Fruit fly (Drosophila melanogaster) whole organism, embryonic: ENCODE data around the gene CG34176.

ENCODE experiments used
- Bdp1 ChIP-seq: fragments of 200-800 bp; sonication (Bioruptor generic); optimal IDR thresholded peaks from 3 replicates; lab custom pipeline; 2016; ENCODE audit warnings: missing biosample characterization, missing genetic modification characterization
- Bgb ChIP-seq: fragments of 200-800 bp; sonication (Bioruptor generic); IDR thresholded peaks from 2 replicates; pipeline ENCODE4 v1.3.6; 2022; ENCODE audit warnings: missing biosample characterization, missing genetic modification characterization; ENCODE audit not compliant: partially characterized antibody
- CG10565 ChIP-seq: fragments of 200-800 bp; sonication (Bioruptor generic); optimal IDR thresholded peaks from 3 replicates; lab custom pipeline; 2016; ENCODE audit warnings: missing biosample characterization, mild to moderate bottlenecking, missing genetic modification characterization
- CG10959 ChIP-seq: fragments of 200-800 bp; sonication (Bioruptor generic); IDR thresholded peaks from 2 replicates; pipeline ENCODE4 v1.3.6; 2022; ENCODE audit warnings: missing biosample characterization, missing genetic modification characterization
- CG11093 ChIP-seq: fragments of 200-800 bp; sonication (Bioruptor generic); IDR thresholded peaks from 3 replicates; pipeline ENCODE4 v1.3.6; 2022; ENCODE audit warnings: missing biosample characterization, missing genetic modification characterization
- CG11247 ChIP-seq: fragments of 200-800 bp; sonication (Bioruptor generic); IDR thresholded peaks from 2 replicates; pipeline ENCODE4 v1.3.6; 2022; ENCODE audit warnings: missing biosample characterization, missing genetic modification characterization
- CG11504 ChIP-seq: fragments of 200-800 bp; sonication (Bioruptor generic); optimal IDR thresholded peaks from 3 replicates; lab custom pipeline; 2019; ENCODE audit warnings: missing biosample characterization, mild to moderate bottlenecking, missing genetic modification characterization, moderate library complexity
- CG11695 ChIP-seq: fragments of 200-800 bp; sonication (Bioruptor generic); IDR thresholded peaks from 3 replicates; pipeline ENCODE4 v1.3.6; 2022; ENCODE audit warnings: missing biosample characterization, missing genetic modification characterization
- CG11723 ChIP-seq: fragments of 200-800 bp; sonication (Bioruptor generic); optimal IDR thresholded peaks from 2 replicates; lab custom pipeline; 2017; ENCODE audit warnings: missing biosample characterization, mild to moderate bottlenecking, missing genetic modification characterization
- CG13624 ChIP-seq: fragments of 200-800 bp; sonication (Bioruptor generic); optimal IDR thresholded peaks from 2 replicates; lab custom pipeline; 2016; ENCODE audit warnings: missing biosample characterization, missing genetic modification characterization
- CG17612 ChIP-seq: fragments of 200-800 bp; sonication (Bioruptor generic); IDR thresholded peaks from 2 replicates; pipeline ENCODE4 v1.3.6; 2022; ENCODE audit warnings: missing biosample characterization, missing genetic modification characterization
- CG18599 ChIP-seq: fragments of 200-800 bp; sonication (Bioruptor generic); optimal IDR thresholded peaks from 3 replicates; lab custom pipeline; 2017; ENCODE audit warnings: missing biosample characterization, missing genetic modification characterization, mild to moderate bottlenecking, moderate library complexity, missing genetic modification reagents
- CG31224 ChIP-seq: fragments of 200-800 bp; sonication (Bioruptor generic); IDR thresholded peaks from 2 replicates; pipeline ENCODE4 v1.3.6; 2022; ENCODE audit warnings: missing biosample characterization, missing genetic modification characterization
- CG4360 ChIP-seq: fragments of 200-800 bp; sonication (Bioruptor generic); IDR thresholded peaks from 2 replicates; pipeline ENCODE4 v1.3.6; 2022; ENCODE audit warnings: missing biosample characterization, missing genetic modification characterization
- CG4617 ChIP-seq: fragments of 200-800 bp; sonication (Bioruptor generic); optimal IDR thresholded peaks from 3 replicates; lab custom pipeline; 2016; ENCODE audit warnings: missing biosample characterization, missing genetic modification characterization, borderline replicate concordance
- CG6254 ChIP-seq: fragments of 200-800 bp; sonication (Bioruptor generic); optimal IDR thresholded peaks from 3 replicates; lab custom pipeline; 2017; ENCODE audit warnings: mild to moderate bottlenecking, missing biosample characterization, missing genetic modification reagents, missing genetic modification characterization
- CG6689 ChIP-seq: fragments of 200-800 bp; sonication (Bioruptor generic); IDR thresholded peaks from 2 replicates; pipeline ENCODE4 v1.3.6; 2022; ENCODE audit warnings: missing biosample characterization, missing genetic modification characterization
- CG6765 ChIP-seq: fragments of 200-800 bp; sonication (Bioruptor generic); optimal IDR thresholded peaks from 3 replicates; lab custom pipeline; 2017; ENCODE audit warnings: missing biosample characterization, mild to moderate bottlenecking, missing genetic modification characterization
- CG9215 ChIP-seq: fragments of 200-800 bp; sonication (Bioruptor generic); IDR thresholded peaks from 2 replicates; pipeline ENCODE4 v1.3.6; 2022; ENCODE audit warnings: missing biosample characterization, missing genetic modification characterization
- CkIIα-i1 ChIP-seq: fragments of 200-800 bp; sonication (Bioruptor generic); IDR thresholded peaks from 2 replicates; pipeline ENCODE4 v1.3.6; 2022; ENCODE audit warnings: missing biosample characterization, missing genetic modification characterization
- Fer3 ChIP-seq: fragments of 200-800 bp; sonication (Bioruptor generic); optimal IDR thresholded peaks from 2 replicates; lab custom pipeline; 2018; ENCODE audit warnings: missing biosample characterization, mild to moderate bottlenecking, missing genetic modification characterization, moderate library complexity
- HHEX ChIP-seq: fragments of 200-800 bp; sonication (Bioruptor generic); optimal IDR thresholded peaks from 3 replicates; lab custom pipeline; 2017; ENCODE audit warnings: missing biosample characterization, mild to moderate bottlenecking, missing genetic modification characterization, missing genetic modification reagents
- Hmr ChIP-seq: fragments of 200-800 bp; sonication (Bioruptor generic); optimal IDR thresholded peaks from 3 replicates; lab custom pipeline; 2017; ENCODE audit warnings: mild to moderate bottlenecking, missing biosample characterization, missing genetic modification reagents, missing genetic modification characterization
- Kr ChIP-seq: fragments of 200-800 bp; sonication (Bioruptor generic); optimal IDR thresholded peaks from 2 replicates; lab custom pipeline; 2017; ENCODE audit warnings: missing biosample characterization, mild to moderate bottlenecking, missing genetic modification characterization
- Lhr ChIP-seq: fragments of 200-800 bp; sonication (Bioruptor generic); optimal IDR thresholded peaks from 3 replicates; lab custom pipeline; 2017; ENCODE audit warnings: mild to moderate bottlenecking, missing biosample characterization, missing genetic modification reagents, missing genetic modification characterization
- MBD-R2 ChIP-seq: fragments of 200-800 bp; sonication (Bioruptor generic); IDR thresholded peaks from 2 replicates; pipeline ENCODE4 v1.3.6; 2022; ENCODE audit warnings: missing biosample characterization, missing genetic modification characterization
- Meics ChIP-seq: fragments of 200-800 bp; sonication (Bioruptor generic); optimal IDR thresholded peaks from 2 replicates; lab custom pipeline; 2017; ENCODE audit warnings: missing biosample characterization, mild to moderate bottlenecking, missing genetic modification characterization
- NFAT ChIP-seq: fragments of 200-800 bp; sonication (Bioruptor generic); IDR thresholded peaks from 2 replicates; pipeline ENCODE4 v1.3.6; 2022; ENCODE audit warnings: missing biosample characterization, missing genetic modification characterization
- Opbp ChIP-seq: fragments of 200-800 bp; sonication (Bioruptor generic); IDR thresholded peaks from 3 replicates; pipeline ENCODE4 v1.3.6; 2022; ENCODE audit warnings: missing biosample characterization, missing genetic modification characterization; ENCODE audit not compliant: partially characterized antibody
- Ptx1 ChIP-seq: fragments of 200-800 bp; sonication (Bioruptor generic); IDR thresholded peaks from 2 replicates; pipeline ENCODE4 v1.3.6; 2022; ENCODE audit warnings: missing biosample characterization, missing genetic modification characterization
- Rfx ChIP-seq: fragments of 200-800 bp; sonication (Bioruptor generic); IDR thresholded peaks from 2 replicates; pipeline ENCODE4 v1.3.6; 2022; ENCODE audit warnings: missing biosample characterization, missing genetic modification characterization
- Scr ChIP-seq: fragments of 200-800 bp; sonication (Bioruptor generic); IDR thresholded peaks from 2 replicates; pipeline ENCODE4 v1.3.6; 2022; ENCODE audit warnings: missing biosample characterization, missing genetic modification characterization; ENCODE audit not compliant: partially characterized antibody
- Sin3A ChIP-seq: fragments of >200 bp; optimal IDR thresholded peaks from 2 replicates; lab custom pipeline; 2018
- Sry-β ChIP-seq: fragments of 200-800 bp; sonication (Bioruptor generic); optimal IDR thresholded peaks from 2 replicates; lab custom pipeline; 2018; ENCODE audit warnings: missing biosample characterization, mild to moderate bottlenecking, missing genetic modification characterization, moderate library complexity
- Trl ChIP-seq, 3 experiments: fragments of >200 bp in 2 of 3; fragments of 200-800 bp in 1 of 3; sonication (Bioruptor generic) in 1 of 3; optimal IDR thresholded peaks; 2 replicates in 1 of 3; 3 replicates in 2 of 3; lab custom pipeline; 2016 to 2017; ENCODE audit warnings: missing biosample characterization in 1 of 3, missing genetic modification characterization in 1 of 3
- cwo ChIP-seq: fragments of 200-800 bp; sonication (Bioruptor generic); optimal IDR thresholded peaks from 3 replicates; lab custom pipeline; 2017; ENCODE audit warnings: missing biosample characterization, missing genetic modification characterization, mild to moderate bottlenecking, moderate library complexity, missing genetic modification reagents
- danr ChIP-seq: fragments of 200-800 bp; sonication (Bioruptor generic); IDR thresholded peaks from 2 replicates; pipeline ENCODE4 v1.3.6; 2022; ENCODE audit warnings: missing biosample characterization, missing genetic modification characterization
- hbn ChIP-seq: fragments of 200-800 bp; sonication (Bioruptor generic); IDR thresholded peaks from 2 replicates; pipeline ENCODE4 v1.3.6; 2022; ENCODE audit warnings: missing biosample characterization, missing genetic modification characterization; ENCODE audit not compliant: partially characterized antibody
- her ChIP-seq: fragments of 200-800 bp; sonication (Bioruptor generic); optimal IDR thresholded peaks from 2 replicates; lab custom pipeline; 2016; ENCODE audit warnings: missing biosample characterization, missing genetic modification characterization
- hth ChIP-seq: fragments of >200 bp; optimal IDR thresholded peaks from 2 replicates; lab custom pipeline; 2017; ENCODE audit warnings: inconsistent platforms
- jigr1 ChIP-seq: fragments of 200-800 bp; sonication (Bioruptor generic); IDR thresholded peaks from 3 replicates; pipeline ENCODE4 v1.3.6; 2022; ENCODE audit warnings: missing biosample characterization, missing genetic modification characterization
- knrl ChIP-seq: fragments of 200-800 bp; sonication (Bioruptor generic); IDR thresholded peaks from 3 replicates; pipeline ENCODE4 v1.3.6; 2022; ENCODE audit warnings: missing biosample characterization, missing genetic modification characterization; ENCODE audit not compliant: partially characterized antibody
- lab ChIP-seq: fragments of 200-800 bp; sonication (Bioruptor generic); optimal IDR thresholded peaks from 3 replicates; lab custom pipeline; 2017; ENCODE audit warnings: missing biosample characterization, missing genetic modification characterization, mild to moderate bottlenecking, moderate library complexity, missing genetic modification reagents
- lola ChIP-seq, 3 experiments: fragments of >200 bp in 2 of 3; fragments of 200-800 bp in 1 of 3; sonication (Bioruptor generic) in 1 of 3; optimal IDR thresholded peaks; 2 replicates each; lab custom pipeline; 2017 to 2019; ENCODE audit warnings: missing biosample characterization in 3 of 3, missing genetic modification characterization in 3 of 3, mild to moderate bottlenecking in 1 of 3, moderate library complexity in 1 of 3
- pfk ChIP-seq: fragments of 200-800 bp; sonication (Bioruptor generic); optimal IDR thresholded peaks from 2 replicates; lab custom pipeline; 2018; ENCODE audit warnings: missing biosample characterization, mild to moderate bottlenecking, missing genetic modification characterization, moderate library complexity
- sd ChIP-seq: fragments of 200-800 bp; sonication (Bioruptor generic); optimal IDR thresholded peaks from 3 replicates; lab custom pipeline; 2018; ENCODE audit warnings: missing biosample characterization, mild to moderate bottlenecking, missing genetic modification characterization, moderate library complexity
- seq ChIP-seq: fragments of 200-800 bp; sonication (Bioruptor generic); IDR thresholded peaks from 2 replicates; pipeline ENCODE4 v1.3.6; 2022; ENCODE audit warnings: missing biosample characterization, missing genetic modification characterization
- slou ChIP-seq: fragments of 200-800 bp; sonication (Bioruptor generic); optimal IDR thresholded peaks from 3 replicates; lab custom pipeline; 2016; ENCODE audit warnings: missing biosample characterization, missing genetic modification characterization
- tgo ChIP-seq: fragments of 200-800 bp; sonication (Bioruptor generic); IDR thresholded peaks from 3 replicates; pipeline ENCODE4 v1.3.6; 2022; ENCODE audit warnings: missing biosample characterization, missing genetic modification characterization
- tup ChIP-seq: fragments of 200-800 bp; sonication (Bioruptor generic); optimal IDR thresholded peaks from 2 replicates; lab custom pipeline; 2016; ENCODE audit warnings: missing biosample characterization, mild to moderate bottlenecking, missing genetic modification characterization, moderate library complexity
- z ChIP-seq: fragments of 200-800 bp; sonication (Bioruptor generic); IDR thresholded peaks from 3 replicates; pipeline ENCODE4 v1.3.6; 2022; ENCODE audit warnings: missing biosample characterization, missing genetic modification characterization

Gene CG34176

dm6 chr2L:4012089-4012488 is 8.2 kb downstream of the CG34176 start (continued):
- no peak for TF ChIP-seq Trl (optimal IDR thresholded peaks at IDR 0.05; lab: Kevin White, UChicago)
- no peak for TF ChIP-seq Trl (GFP tag; optimal IDR thresholded peaks at IDR 0.05; lab: Kevin White, UChicago)
- TF ChIP-seq NFAT (GFP tag; lab: Robert Waterston, UW) = 0 out of 2 replicates have a peak, but pooled peaks have one; percentile 7
- TF ChIP-seq CG4617 (GFP tag; lab: Kevin White, UChicago) = no peak
- TF ChIP-seq Kr (GFP tag; lab: Kevin White, UChicago) = no peak
- peak; percentile 20 for TF ChIP-seq CG18599 (GFP tag; lab: Kevin White, UChicago)
- no peak for TF ChIP-seq her
- TF ChIP-seq jigr1 (GFP tag; lab: Robert Waterston, UW) = no peak
- peak; percentile 27 for TF ChIP-seq lab (GFP tag; lab: Kevin White, UChicago)
- no peak for TF ChIP-seq CG10959 (GFP tag; lab: Robert Waterston, UW)
- TF ChIP-seq CG11504 = peak; percentile 42
- TF ChIP-seq MBD-R2 (GFP tag; lab: Robert Waterston, UW) = peak; percentile 18; the same call in 1 of the 2 replicates
- no peak for TF ChIP-seq Opbp
- no peak for TF ChIP-seq slou (GFP tag; lab: Kevin White, UChicago)
- no peak for TF ChIP-seq knrl (GFP tag; lab: Robert Waterston, UW)
- TF ChIP-seq Sry-β (GFP tag; lab: Kevin White, UChicago) = no peak
- no peak for TF ChIP-seq CG11247
- TF ChIP-seq pfk (GFP tag; lab: Kevin White, UChicago) = no peak
- 0 out of 2 replicates have a peak, but pooled peaks have one; percentile 9 for TF ChIP-seq CG6689 (GFP tag; lab: Robert Waterston, UW)
- no peak for TF ChIP-seq Lhr
- no peak for TF ChIP-seq danr
- no peak for TF ChIP-seq sd (tag; lab: Kevin White, UChicago)
- TF ChIP-seq hth (lab: Kevin White, UChicago) = no peak
- TF ChIP-seq CG11723 (GFP tag; lab: Kevin White, UChicago) = no peak
- no peak for TF ChIP-seq CG9215 (GFP tag; lab: Robert Waterston, UW)
- peak; percentile 19 for TF ChIP-seq Fer3 (tag; lab: Kevin White, UChicago)
- no peak for TF ChIP-seq CG4360 (GFP tag; lab: Robert Waterston, UW)
- TF ChIP-seq Ptx1 (GFP tag; lab: Robert Waterston, UW) = peak; percentile 37
- TF ChIP-seq HHEX = no peak
- TF ChIP-seq Scr (GFP tag; lab: Robert Waterston, UW) = no peak
- no peak for TF ChIP-seq Meics
- no peak for TF ChIP-seq CG11695
- TF ChIP-seq z (GFP tag; lab: Robert Waterston, UW) = no peak
- no peak for TF ChIP-seq CG13624
- no peak for TF ChIP-seq CG11093 (GFP tag; lab: Robert Waterston, UW)
- no peak for TF ChIP-seq Bgb
- TF ChIP-seq CkIIα-i1 (GFP tag; lab: Robert Waterston, UW) = no peak
- no peak for TF ChIP-seq lola (GFP tag; optimal IDR thresholded peaks at IDR 0.05; lab: Kevin White, UChicago)
- TF ChIP-seq cwo (GFP tag; lab: Kevin White, UChicago) = no peak
- TF ChIP-seq CG31224 = no peak
- TF ChIP-seq tgo (GFP tag; lab: Robert Waterston, UW) = peak; percentile 36; the same call in 2 of the 3 replicates
- no peak for TF ChIP-seq CG6254 (GFP tag; lab: Kevin White, UChicago)
- TF ChIP-seq Rfx = peak; percentile 65
- no peak for TF ChIP-seq seq (GFP tag; lab: Robert Waterston, UW)
- no peak for TF ChIP-seq Sin3A (lab: Kevin White, UChicago)
- no peak for TF ChIP-seq Bdp1 (GFP tag; lab: Kevin White, UChicago)
- no peak for TF ChIP-seq CG10565 (GFP tag; lab: Kevin White, UChicago)
- peak; percentile 24 for TF ChIP-seq Hmr (GFP tag; lab: Kevin White, UChicago)
- TF ChIP-seq tup = no peak
- no peak for TF ChIP-seq hbn
- no peak for TF ChIP-seq CG6765 (GFP tag; lab: Kevin White, UChicago)
- TF ChIP-seq CG17612 = 0 out of 2 replicates have a peak, but pooled peaks have one; percentile 4
